Worm (Caenorhabditis elegans): Measurements from ENCODE around the gene bus-8A.
A peak's percentile ranks its signal among the peaks of the same experiment; 100 is the strongest.

Gene bus-8A

DNA sequence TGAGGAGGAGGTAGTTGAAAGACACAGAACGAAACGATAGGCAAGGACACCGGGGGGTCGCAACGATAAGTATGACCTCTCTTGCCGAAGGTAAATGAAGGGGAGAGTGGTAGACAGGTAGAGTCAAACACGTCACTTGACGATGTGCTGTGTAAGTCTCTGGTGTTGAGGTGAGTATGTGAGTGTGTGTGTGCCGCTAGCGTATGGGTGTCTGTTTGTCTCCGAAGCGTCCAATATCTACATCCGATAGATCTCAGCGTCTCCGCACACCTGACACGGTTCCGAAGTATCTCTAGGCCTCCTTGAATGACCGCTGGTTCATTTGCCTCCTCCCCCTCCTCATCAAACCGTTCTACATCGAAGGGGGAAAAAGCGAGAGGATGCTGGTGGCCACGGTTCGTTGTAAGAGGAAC is 17.5 kb upstream of the bus-8A start (continued):
- no peak for TF ChIP-seq B0019.2 (GFP tag; conservative IDR thresholded peaks at IDR 0.05)
- 0 out of 2 replicates have a peak, but pooled peaks have one; percentile 26 for TF ChIP-seq hmg-20 (GFP tag; IDR thresholded peaks at IDR 0.05)
- TF ChIP-seq mes-4 (tag; optimal IDR thresholded peaks at IDR 0.05) = no peak
- TF ChIP-seq nfya-1 (tag; optimal IDR thresholded peaks at IDR 0.05; ENCODE audit: borderline replicate concordance, insufficient read depth) = no peak
- TF ChIP-seq madf-3 (GFP tag; IDR thresholded peaks at IDR 0.05) = no peak
- no peak for TF ChIP-seq B0261.1 (tag; optimal IDR thresholded peaks at IDR 0.05)
- TF ChIP-seq ama-1 (optimal IDR thresholded peaks at IDR 0.05) = no peak
- TF ChIP-seq ama-1 (GFP tag; optimal IDR thresholded peaks at IDR 0.05) = no peak
- TF ChIP-seq atf-7 (tag; optimal IDR thresholded peaks at IDR 0.05) = peak; percentile 34
- peak; percentile 14 for TF ChIP-seq tbp1 (GFP tag; optimal IDR thresholded peaks at IDR 0.05)
- no peak for TF ChIP-seq bed-2 (GFP tag; IDR thresholded peaks at IDR 0.05)
- no peak for TF ChIP-seq Y67H2A.10 (GFP tag; conservative IDR thresholded peaks at IDR 0.05)
- no peak for TF ChIP-seq bed-1 (GFP tag; IDR thresholded peaks at IDR 0.05)
- no peak for TF ChIP-seq chd-7 (tag; optimal IDR thresholded peaks at IDR 0.05)
- TF ChIP-seq snpc-1.3 (tag; optimal IDR thresholded peaks at IDR 0.05; ENCODE audit: insufficient read depth) = no peak
- no peak for TF ChIP-seq Y79H2A.3 (GFP tag; conservative IDR thresholded peaks at IDR 0.05)
- no peak for TF ChIP-seq hsf-1 (GFP tag; IDR thresholded peaks at IDR 0.05)
- TF ChIP-seq madf-6 (GFP tag; IDR thresholded peaks at IDR 0.05) = no peak
- TF ChIP-seq hlh-12 (tag; optimal IDR thresholded peaks at IDR 0.05) = no peak
- TF ChIP-seq lin-40 (tag; optimal IDR thresholded peaks at IDR 0.05) = peak; percentile 29
- no peak for TF ChIP-seq cebp-2 (GFP tag; IDR thresholded peaks at IDR 0.05)
- TF ChIP-seq hlh-26 (GFP tag; conservative IDR thresholded peaks at IDR 0.05) = no peak
- no peak for TF ChIP-seq egl-18 (GFP tag; IDR thresholded peaks at IDR 0.05)
- no peak for TF ChIP-seq ztf-26 (tag; optimal IDR thresholded peaks at IDR 0.05)
- no peak for TF ChIP-seq aptf-3 (GFP tag; IDR thresholded peaks at IDR 0.05)
- TF ChIP-seq rpc-1 (optimal IDR thresholded peaks at IDR 0.05) = no peak
- TF ChIP-seq rpc-1 (tag; optimal IDR thresholded peaks at IDR 0.05) = no peak
- TF ChIP-seq nhr-90 (tag; optimal IDR thresholded peaks at IDR 0.05) = no peak
- TF ChIP-seq aptf-2 (GFP tag; conservative IDR thresholded peaks at IDR 0.05) = no peak
- TF ChIP-seq F57C9.4 (tag; optimal IDR thresholded peaks at IDR 0.05) = no peak
- no peak for TF ChIP-seq nfya-2 (GFP tag; IDR thresholded peaks at IDR 0.05)
- TF ChIP-seq lsy-27 (tag; optimal IDR thresholded peaks at IDR 0.05; ENCODE audit: borderline replicate concordance, insufficient read depth) = no peak
- no peak for TF ChIP-seq nhr-120 (GFP tag; IDR thresholded peaks at IDR 0.05)
- TF ChIP-seq let-526 (GFP tag; IDR thresholded peaks at IDR 0.05) = no peak
- TF ChIP-seq mcd-1 (GFP tag; IDR thresholded peaks at IDR 0.05) = peak; percentile 34; the same call in 1 of the 2 replicates
- no peak for TF ChIP-seq snpc-1.1 (tag; optimal IDR thresholded peaks at IDR 0.05; ENCODE audit: insufficient read depth)
- no peak for TF ChIP-seq F52B5.7 (tag; optimal IDR thresholded peaks at IDR 0.05)
- no peak for TF ChIP-seq nhr-179 (tag; optimal IDR thresholded peaks at IDR 0.05)
- no peak for TF ChIP-seq madf-8 (GFP tag; conservative IDR thresholded peaks at IDR 0.05)
- peak; percentile 92 for TF ChIP-seq nhr-80 (tag; optimal IDR thresholded peaks at IDR 0.05)

DNA sequence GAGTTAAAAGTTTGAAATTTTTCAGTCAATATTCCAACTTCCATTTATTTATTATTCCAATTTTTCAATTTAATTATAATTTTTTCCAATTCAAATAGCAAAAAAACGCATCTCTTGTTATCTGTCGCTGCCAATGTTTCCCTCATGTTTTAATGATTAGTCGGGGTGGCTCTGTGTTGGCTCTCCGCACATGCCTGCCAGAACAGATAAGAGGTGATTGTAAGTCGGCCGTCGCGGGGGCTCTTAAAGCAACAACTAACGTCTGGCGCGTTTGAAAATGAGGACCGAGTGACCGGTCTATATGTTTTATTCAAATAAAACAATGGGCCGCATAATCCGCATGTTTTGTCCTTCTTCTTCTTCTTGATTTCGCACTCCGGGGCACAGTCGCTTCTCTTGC is 16.4 kb upstream of the bus-8A start:
- TF ChIP-seq dox-1 (GFP tag; IDR thresholded peaks at IDR 0.05) (0 out of 2 replicates have a peak, but pooled peaks have one; percentile 18), nhr-80 (tag; optimal IDR thresholded peaks at IDR 0.05) (peak; percentile 64), F22D6.2 (tag; optimal IDR thresholded peaks at IDR 0.05) (no peak), nhr-120 (GFP tag; IDR thresholded peaks at IDR 0.05) (no peak), pha-4 (tag; optimal IDR thresholded peaks at IDR 0.05) (no peak), let-526 (GFP tag; IDR thresholded peaks at IDR 0.05) (0 out of 2 replicates have a peak, but pooled peaks have one; percentile 11), B0035.1 (tag; optimal IDR thresholded peaks at IDR 0.05) (no peak), efl-1 (GFP tag; optimal IDR thresholded peaks at IDR 0.05) (no peak), lag-1 (GFP tag; IDR thresholded peaks at IDR 0.05) (no peak)

Data from whole organism, young adult.